Fruit fly (Drosophila melanogaster) whole organism, pupa: ENCODE data around the gene B9d2.
A peak's percentile ranks its signal among the peaks of the same experiment; 100 is the strongest.

Source experiments
- CG10348 ChIP-seq: fragments of 200-800 bp; sonication (Bioruptor generic); IDR thresholded peaks from 2 replicates; pipeline ENCODE4 v1.3.6; 2022; ENCODE audit warnings: missing biosample characterization, missing genetic modification characterization
- CG12605 ChIP-seq: fragments of 200-800 bp; sonication (Bioruptor generic); IDR thresholded peaks from 2 replicates; pipeline ENCODE4 v1.3.6; 2022; ENCODE audit warnings: missing biosample characterization, missing genetic modification characterization
- CG13204 ChIP-seq: fragments of 200-800 bp; sonication (Bioruptor generic); optimal IDR thresholded peaks from 2 replicates; lab custom pipeline; 2018; ENCODE audit warnings: missing biosample characterization, mild to moderate bottlenecking, missing genetic modification characterization, moderate library complexity
- CG14655 ChIP-seq: fragments of 200-800 bp; sonication (Bioruptor generic); optimal IDR thresholded peaks from 3 replicates; lab custom pipeline; 2017; ENCODE audit warnings: mild to moderate bottlenecking, missing biosample characterization, missing genetic modification reagents, missing genetic modification characterization
- CG15710 ChIP-seq: fragments of 200-800 bp; sonication (Bioruptor generic); optimal IDR thresholded peaks from 2 replicates; lab custom pipeline; 2018; ENCODE audit warnings: missing biosample characterization, mild to moderate bottlenecking, missing genetic modification characterization, moderate library complexity
- CG17806 ChIP-seq: fragments of 200-800 bp; sonication (Bioruptor generic); optimal IDR thresholded peaks from 2 replicates; lab custom pipeline; 2018; ENCODE audit warnings: missing biosample characterization, mild to moderate bottlenecking, missing genetic modification characterization, moderate library complexity
- CG32121 ChIP-seq: fragments of 200-800 bp; sonication (Bioruptor generic); IDR thresholded peaks from 2 replicates; pipeline ENCODE4 v1.3.6; 2022; ENCODE audit warnings: missing biosample characterization, missing genetic modification characterization
- CG34367 ChIP-seq: fragments of 200-800 bp; sonication (Bioruptor generic); optimal IDR thresholded peaks from 2 replicates; lab custom pipeline; 2018; ENCODE audit warnings: missing biosample characterization, mild to moderate bottlenecking, missing genetic modification characterization
- CG4496 ChIP-seq: fragments of 200-800 bp; sonication (Bioruptor generic); IDR thresholded peaks from 3 replicates; pipeline ENCODE4 v1.3.6; 2022; ENCODE audit warnings: missing biosample characterization, missing genetic modification characterization
- CG8159 ChIP-seq: fragments of 200-800 bp; sonication (Bioruptor generic); optimal IDR thresholded peaks from 3 replicates; lab custom pipeline; 2018; ENCODE audit warnings: missing biosample characterization, mild to moderate bottlenecking, missing genetic modification characterization, moderate library complexity
- CG8301 ChIP-seq: fragments of 200-800 bp; sonication (Bioruptor generic); optimal IDR thresholded peaks from 2 replicates; lab custom pipeline; 2018; ENCODE audit warnings: missing biosample characterization, mild to moderate bottlenecking, missing genetic modification characterization
- CG9948 ChIP-seq: fragments of 200-800 bp; sonication (Bioruptor generic); optimal IDR thresholded peaks from 2 replicates; lab custom pipeline; 2018; ENCODE audit warnings: missing biosample characterization, mild to moderate bottlenecking, missing genetic modification characterization, moderate library complexity
- D1 ChIP-seq: fragments of 200-800 bp; sonication (Bioruptor generic); optimal IDR thresholded peaks from 2 replicates; lab custom pipeline; 2018; ENCODE audit warnings: missing biosample characterization, mild to moderate bottlenecking, missing genetic modification characterization, moderate library complexity
- EcR ChIP-seq: fragments of 200-800 bp; sonication (Bioruptor generic); optimal IDR thresholded peaks from 3 replicates; lab custom pipeline; 2019; ENCODE audit warnings: missing biosample characterization, missing genetic modification characterization, mild to moderate bottlenecking, moderate library complexity, missing genetic modification reagents
- Ets98B ChIP-seq: fragments of 200-800 bp; sonication (Bioruptor generic); IDR thresholded peaks from 2 replicates; pipeline ENCODE4 v1.3.6; 2022; ENCODE audit warnings: missing biosample characterization, missing genetic modification characterization
- Pif1A ChIP-seq: fragments of 200-800 bp; sonication (Bioruptor generic); optimal IDR thresholded peaks from 3 replicates; lab custom pipeline; 2016; ENCODE audit warnings: missing biosample characterization, missing genetic modification characterization
- Pif1B ChIP-seq: fragments of 200-800 bp; sonication (Bioruptor generic); optimal IDR thresholded peaks from 3 replicates; lab custom pipeline; 2016; ENCODE audit warnings: missing biosample characterization, missing genetic modification characterization
- Snoo ChIP-seq: fragments of 200-800 bp; sonication (Bioruptor generic); optimal IDR thresholded peaks from 3 replicates; lab custom pipeline; 2017; ENCODE audit warnings: missing biosample characterization, mild to moderate bottlenecking, missing genetic modification characterization, inconsistent platforms
- fd96Ca ChIP-seq: fragments of 200-800 bp; sonication (Bioruptor generic); IDR thresholded peaks from 3 replicates; pipeline ENCODE4 v1.3.6; 2022; ENCODE audit warnings: missing biosample characterization, missing genetic modification characterization
- gl ChIP-seq: fragments of 200-800 bp; sonication (Bioruptor generic); optimal IDR thresholded peaks from 2 replicates; lab custom pipeline; 2018; ENCODE audit warnings: missing biosample characterization, mild to moderate bottlenecking, missing genetic modification characterization
- rn ChIP-seq: fragments of 200-800 bp; sonication (Bioruptor generic); IDR thresholded peaks from 2 replicates; pipeline ENCODE4 v1.3.6; 2022; ENCODE audit warnings: missing biosample characterization, missing genetic modification characterization

Gene B9d2

DNA sequence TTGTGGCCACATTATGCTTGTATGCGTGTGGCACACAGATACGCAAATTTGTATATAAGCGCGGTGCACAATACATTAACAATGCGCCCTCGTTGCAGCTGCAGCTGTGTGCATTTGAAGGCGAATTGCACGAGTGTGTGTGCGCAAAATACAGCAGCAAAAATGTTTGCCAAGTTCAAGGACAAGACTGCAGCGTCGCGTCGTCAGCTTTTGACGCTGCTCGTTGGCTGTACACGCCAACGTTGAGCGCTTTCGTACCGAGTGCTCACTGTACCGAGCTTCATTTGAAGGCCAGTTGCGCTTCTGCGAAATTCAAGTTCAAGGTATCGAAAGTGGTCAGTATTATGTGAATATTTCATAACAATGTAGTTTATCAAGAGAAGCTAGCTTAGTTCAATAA lies 43.7 kb downstream of the B9d2 start:
- TF ChIP-seq CG34367 (tag; lab: Kevin White, UChicago) (no peak), Snoo (tag; lab: Kevin White, UChicago) (no peak), CG8301 (no peak), EcR (GFP tag; lab: Kevin White, UChicago) (no peak), CG14655 (GFP tag; lab: Kevin White, UChicago) (no peak), CG17806 (tag; lab: Kevin White, UChicago) (no peak), Ets98B (GFP tag; lab: Robert Waterston, UW) (no peak)

DNA sequence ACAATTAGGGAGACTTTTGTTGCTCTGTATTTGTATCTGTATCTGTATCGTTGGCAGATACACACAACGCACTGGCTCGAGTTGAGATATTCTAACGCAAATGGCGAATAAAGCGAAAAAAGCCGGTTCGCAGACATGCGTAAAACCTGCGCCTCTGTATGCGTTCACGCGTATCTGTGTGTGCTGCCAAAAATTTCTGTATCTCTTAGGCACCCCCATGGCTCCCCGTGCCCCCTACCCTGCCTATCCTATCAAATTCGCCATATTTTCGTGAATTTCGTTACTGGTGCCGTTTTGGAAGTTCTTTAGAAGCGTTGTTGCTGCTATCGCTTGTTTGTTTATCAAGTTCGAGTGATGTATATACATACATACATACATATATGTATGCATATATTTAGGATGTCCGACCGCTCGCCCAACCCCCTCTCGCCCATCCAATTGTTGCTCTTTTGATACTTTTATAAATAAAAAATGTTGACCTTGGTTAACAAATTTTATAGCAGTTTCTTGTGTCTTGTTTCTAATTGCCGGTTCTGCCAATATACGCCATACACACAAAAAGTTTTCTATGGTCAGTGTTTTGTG lies 44.6 kb downstream of the B9d2 start:
- TF ChIP-seq CG4496 (GFP tag; lab: Robert Waterston, UW) = no peak
- no peak for TF ChIP-seq CG34367 (tag; lab: Kevin White, UChicago)
- no peak for TF ChIP-seq CG17806 (tag; lab: Kevin White, UChicago)
- TF ChIP-seq CG15710 (tag; lab: Kevin White, UChicago) = no peak
- no peak for TF ChIP-seq Pif1A
- no peak for TF ChIP-seq Snoo (tag; lab: Kevin White, UChicago)
- no peak for TF ChIP-seq Pif1B
- TF ChIP-seq fd96Ca (GFP tag; lab: Robert Waterston, UW) = no peak
- TF ChIP-seq D1 (tag; lab: Kevin White, UChicago) = no peak
- no peak for TF ChIP-seq CG12605

DNA sequence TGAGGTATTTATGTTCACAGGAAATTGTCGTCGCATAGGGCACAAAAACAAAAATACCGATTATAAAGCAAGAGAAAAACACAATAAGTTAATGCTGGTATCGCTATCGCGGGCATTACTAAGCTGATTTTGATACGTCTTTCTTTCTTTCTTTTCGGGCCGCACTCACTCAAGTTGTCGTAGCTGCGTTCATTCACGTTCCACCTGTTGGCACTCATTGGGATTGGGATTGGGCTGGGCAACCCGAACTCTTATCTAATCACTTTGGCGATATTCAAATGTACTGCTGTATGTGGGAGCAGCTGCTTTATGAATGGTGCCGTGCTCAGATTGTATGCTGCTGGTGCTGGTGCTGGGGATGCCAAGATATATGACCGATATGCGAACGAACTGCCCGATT lies 45.8 kb downstream of the B9d2 start:
- TF ChIP-seq CG32121 (GFP tag; lab: Robert Waterston, UW) (no peak), Snoo (tag; lab: Kevin White, UChicago) (no peak), D1 (tag; lab: Kevin White, UChicago) (no peak), CG12605 (no peak), fd96Ca (GFP tag; lab: Robert Waterston, UW) (no peak), CG13204 (GFP tag; lab: Kevin White, UChicago) (no peak), rn (GFP tag; lab: Robert Waterston, UW) (no peak), Ets98B (GFP tag; lab: Robert Waterston, UW) (no peak), CG9948 (tag; lab: Kevin White, UChicago) (no peak)
- TF ChIP-seq, all 21 proteins: peak for 0

DNA sequence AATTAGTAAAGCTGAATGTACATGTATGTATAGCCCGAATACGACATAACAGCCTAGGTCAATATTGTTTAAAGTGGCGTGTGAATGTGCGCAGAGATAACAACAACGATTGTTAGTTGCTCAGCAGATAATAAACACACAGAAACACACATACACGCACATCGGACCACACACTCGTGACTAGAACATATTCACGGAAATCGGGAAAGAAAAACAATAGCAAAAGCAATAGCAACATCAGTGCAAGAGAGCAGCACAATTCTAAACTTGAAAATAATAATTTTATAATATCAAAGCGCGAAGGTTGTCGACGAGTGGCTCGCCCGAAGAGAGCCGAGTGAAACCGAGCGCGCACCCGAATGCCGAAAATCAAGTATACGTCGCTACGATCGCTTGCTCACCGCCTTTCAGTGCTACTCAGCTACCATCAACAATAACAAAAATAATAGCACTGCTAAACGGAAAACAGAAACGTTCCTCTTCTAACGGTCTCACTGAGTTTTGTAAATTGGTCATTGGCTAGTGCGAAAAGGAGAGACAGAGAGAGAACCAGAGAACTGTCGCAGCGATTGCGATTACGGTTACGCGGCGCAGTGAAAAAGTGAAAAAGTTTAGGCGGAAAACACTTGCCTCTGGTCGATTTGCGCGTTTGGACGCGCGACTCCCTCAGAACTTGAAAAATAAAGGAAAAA lies 47.4 kb downstream of the B9d2 start:
- TF ChIP-seq CG13204 (GFP tag; lab: Kevin White, UChicago) = no peak
- no peak for TF ChIP-seq CG10348 (GFP tag; lab: Robert Waterston, UW)
- TF ChIP-seq, all 21 proteins: peak for 0

DNA sequence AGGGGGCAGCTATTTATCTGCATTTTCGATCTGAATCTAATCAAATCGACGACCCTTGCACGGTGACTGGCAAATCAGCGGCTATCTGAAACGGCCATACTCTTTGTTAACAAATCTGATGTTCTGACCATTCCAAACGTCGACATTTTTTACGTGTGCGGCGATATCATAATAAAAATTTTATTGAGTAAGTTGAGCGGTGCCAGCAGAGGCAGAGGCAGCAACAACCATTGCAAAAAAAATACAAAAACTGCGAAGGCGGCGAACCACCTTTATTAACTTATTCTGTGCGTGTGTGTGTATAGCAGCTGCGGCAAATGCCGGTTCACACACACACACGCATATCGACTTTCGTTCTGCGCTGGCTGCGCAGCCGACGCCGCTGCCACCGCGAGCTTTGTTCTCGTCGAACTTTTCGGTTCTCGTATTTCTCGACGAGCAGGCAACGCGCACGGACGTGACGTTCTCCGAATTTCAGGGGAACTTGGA lies 48.2 kb downstream of the B9d2 start, which contains the start of gene Kr-h1:
Kr-h1 (plus strand) TSS at position 447 of the 489 bp plus-strand sequence.
- TF ChIP-seq CG17806 (tag; lab: Kevin White, UChicago) = no peak
- TF ChIP-seq Pif1A = no peak
- TF ChIP-seq CG12605 = no peak
- TF ChIP-seq CG13204 (GFP tag; lab: Kevin White, UChicago) = no peak
- TF ChIP-seq EcR (GFP tag; lab: Kevin White, UChicago) = no peak
- no peak for TF ChIP-seq CG4496 (GFP tag; lab: Robert Waterston, UW)
- TF ChIP-seq CG10348 (GFP tag; lab: Robert Waterston, UW) = no peak

DNA sequence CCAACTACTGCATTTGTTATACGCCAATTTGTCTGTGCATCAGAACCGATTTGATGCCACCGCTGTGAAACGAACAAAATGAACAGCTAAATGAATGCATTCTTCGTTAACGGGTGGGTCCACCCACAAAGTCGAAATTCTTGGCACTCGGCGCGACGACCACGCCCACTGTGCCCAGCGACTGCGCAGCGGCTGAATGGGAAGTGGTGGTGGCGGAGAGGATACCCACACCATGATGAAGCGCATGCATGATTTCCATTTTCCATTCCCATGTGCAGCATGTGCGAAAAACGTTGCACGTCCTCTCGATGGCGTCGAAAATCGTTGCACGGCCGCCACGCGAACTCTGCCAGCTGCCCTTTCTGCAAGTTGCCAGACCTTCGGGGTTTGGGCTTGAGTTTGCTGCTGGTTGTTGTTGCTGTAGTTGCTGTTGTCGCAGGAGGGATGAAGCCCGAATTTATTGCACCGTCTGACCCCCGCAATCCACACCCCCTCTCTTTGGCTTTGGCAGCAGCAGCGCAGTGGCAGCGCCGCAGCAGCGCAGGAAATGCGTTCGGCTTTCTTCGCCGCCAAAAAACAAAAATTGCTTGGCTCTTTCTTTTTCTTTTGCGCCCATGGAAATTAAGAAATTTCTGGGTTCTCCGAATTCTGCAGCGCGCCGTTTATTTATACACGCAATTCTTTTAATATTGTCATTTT lies 49.2 kb downstream of the B9d2 start:
- TF ChIP-seq CG14655 (GFP tag; lab: Kevin White, UChicago) (no peak), Ets98B (GFP tag; lab: Robert Waterston, UW) (no peak), Snoo (tag; lab: Kevin White, UChicago) (peak; percentile 30), CG8159 (tag; lab: Kevin White, UChicago) (no peak), Pif1B (no peak), Pif1A (no peak), CG12605 (no peak), CG9948 (tag; lab: Kevin White, UChicago) (no peak), CG32121 (GFP tag; lab: Robert Waterston, UW) (no peak), CG15710 (tag; lab: Kevin White, UChicago) (no peak), EcR (GFP tag; lab: Kevin White, UChicago) (peak; percentile 60), CG4496 (GFP tag; lab: Robert Waterston, UW) (peak; percentile 42; the same call in 1 of the 3 replicates), CG34367 (tag; lab: Kevin White, UChicago) (no peak), CG13204 (GFP tag; lab: Kevin White, UChicago) (no peak), rn (GFP tag; lab: Robert Waterston, UW) (no peak), gl (no peak), fd96Ca (GFP tag; lab: Robert Waterston, UW) (no peak), D1 (tag; lab: Kevin White, UChicago) (no peak), CG17806 (tag; lab: Kevin White, UChicago) (no peak), CG10348 (GFP tag; lab: Robert Waterston, UW) (no peak), CG8301 (no peak)
- TF ChIP-seq, all 21 proteins: peak for 3
